Fruit fly (Drosophila melanogaster) whole organism, embryonic: ENCODE results near the gene Gmppb.

Experiments used
- BEAF-32 ChIP-seq: fragments of 200-800 bp; sonication (Bioruptor generic); optimal IDR thresholded peaks from 3 replicates; lab custom pipeline; 2017; ENCODE audit warnings: missing biosample characterization, missing genetic modification characterization, mild to moderate bottlenecking, moderate library complexity, missing genetic modification reagents
- CG10431 ChIP-seq: fragments of 200-800 bp; sonication (Bioruptor generic); optimal IDR thresholded peaks from 3 replicates; lab custom pipeline; 2018; ENCODE audit warnings: missing biosample characterization, mild to moderate bottlenecking, missing genetic modification characterization
- CG12299 ChIP-seq: fragments of 200-800 bp; sonication (Bioruptor generic); optimal IDR thresholded peaks from 2 replicates; lab custom pipeline; 2018; ENCODE audit warnings: missing biosample characterization, mild to moderate bottlenecking, missing genetic modification characterization
- CG14050 ChIP-seq: fragments of 200-800 bp; sonication (Bioruptor generic); IDR thresholded peaks from 3 replicates; pipeline ENCODE4 v1.3.6; 2022; ENCODE audit warnings: missing biosample characterization, missing genetic modification characterization
- CG15601 ChIP-seq: fragments of 200-800 bp; sonication (Bioruptor generic); optimal IDR thresholded peaks from 3 replicates; lab custom pipeline; 2019; ENCODE audit warnings: missing biosample characterization, mild to moderate bottlenecking, missing genetic modification characterization, moderate library complexity
- CG16813 ChIP-seq: fragments of 200-800 bp; sonication (Bioruptor generic); IDR thresholded peaks from 3 replicates; pipeline ENCODE4 v1.3.6; 2022; ENCODE audit warnings: missing biosample characterization, missing genetic modification characterization; ENCODE audit not compliant: partially characterized antibody
- CG1832 ChIP-seq: fragments of 200-800 bp; sonication (Bioruptor generic); optimal IDR thresholded peaks from 2 replicates; lab custom pipeline; 2017; ENCODE audit warnings: missing biosample characterization, mild to moderate bottlenecking, missing genetic modification characterization, inconsistent platforms
- CG18764 ChIP-seq: fragments of 200-800 bp; sonication (Bioruptor generic); optimal IDR thresholded peaks from 3 replicates; lab custom pipeline; 2016; ENCODE audit warnings: missing biosample characterization, missing genetic modification characterization
- CG31388 ChIP-seq: fragments of 200-800 bp; sonication (Bioruptor generic); optimal IDR thresholded peaks from 2 replicates; lab custom pipeline; 2016; ENCODE audit warnings: missing biosample characterization, missing genetic modification characterization
- CG3163 ChIP-seq: fragments of 200-800 bp; sonication (Bioruptor generic); optimal IDR thresholded peaks from 3 replicates; lab custom pipeline; 2016; ENCODE audit warnings: missing biosample characterization, missing genetic modification characterization
- CG3995 ChIP-seq: fragments of 200-800 bp; sonication (Bioruptor generic); optimal IDR thresholded peaks from 3 replicates; lab custom pipeline; 2016; ENCODE audit warnings: missing biosample characterization, missing genetic modification characterization
- CG4617 ChIP-seq: fragments of 200-800 bp; sonication (Bioruptor generic); optimal IDR thresholded peaks from 3 replicates; lab custom pipeline; 2016; ENCODE audit warnings: missing biosample characterization, missing genetic modification characterization, borderline replicate concordance
- CG5245 ChIP-seq: fragments of 200-800 bp; sonication (Bioruptor generic); optimal IDR thresholded peaks from 3 replicates; lab custom pipeline; 2016; ENCODE audit warnings: missing biosample characterization, missing genetic modification characterization
- CG6654 ChIP-seq: fragments of 200-800 bp; sonication (Bioruptor generic); optimal IDR thresholded peaks from 2 replicates; lab custom pipeline; 2017; ENCODE audit warnings: missing biosample characterization, mild to moderate bottlenecking, missing genetic modification characterization
- CG8281 ChIP-seq: fragments of 200-800 bp; sonication (Bioruptor generic); optimal IDR thresholded peaks from 2 replicates; lab custom pipeline; 2018; ENCODE audit warnings: missing biosample characterization, mild to moderate bottlenecking, missing genetic modification characterization, moderate library complexity
- CG8359 ChIP-seq: fragments of 200-800 bp; sonication (Bioruptor generic); optimal IDR thresholded peaks from 2 replicates; lab custom pipeline; 2017; ENCODE audit warnings: missing biosample characterization, mild to moderate bottlenecking, missing genetic modification characterization, borderline replicate concordance
- CG9609 ChIP-seq: fragments of 200-800 bp; sonication (Bioruptor generic); optimal IDR thresholded peaks from 3 replicates; lab custom pipeline; 2016; ENCODE audit warnings: missing biosample characterization, missing genetic modification characterization
- D19B ChIP-seq: fragments of 200-800 bp; sonication (Bioruptor generic); optimal IDR thresholded peaks from 2 replicates; lab custom pipeline; 2017; ENCODE audit warnings: missing biosample characterization, mild to moderate bottlenecking, missing genetic modification characterization
- Fer3 ChIP-seq: fragments of 200-800 bp; sonication (Bioruptor generic); optimal IDR thresholded peaks from 2 replicates; lab custom pipeline; 2018; ENCODE audit warnings: missing biosample characterization, mild to moderate bottlenecking, missing genetic modification characterization, moderate library complexity
- Hr51 ChIP-seq, 2 experiments: fragments of 200-800 bp; sonication (Bioruptor generic); optimal IDR thresholded peaks; 2 replicates in 1 of 2; 3 replicates in 1 of 2; lab custom pipeline; 2016 to 2018; ENCODE audit warnings: missing biosample characterization in 2 of 2, missing genetic modification characterization in 2 of 2, mild to moderate bottlenecking in 1 of 2, moderate library complexity in 1 of 2
- NfI ChIP-seq: fragments of 200-800 bp; sonication (Bioruptor generic); optimal IDR thresholded peaks from 3 replicates; lab custom pipeline; 2018; ENCODE audit warnings: missing biosample characterization, mild to moderate bottlenecking, missing genetic modification characterization, moderate library complexity
- Sry-β ChIP-seq: fragments of 200-800 bp; sonication (Bioruptor generic); optimal IDR thresholded peaks from 2 replicates; lab custom pipeline; 2018; ENCODE audit warnings: missing biosample characterization, mild to moderate bottlenecking, missing genetic modification characterization, moderate library complexity
- Sry-δ ChIP-seq: fragments of 200-800 bp; sonication (Bioruptor generic); optimal IDR thresholded peaks from 2 replicates; lab custom pipeline; 2016; ENCODE audit warnings: missing biosample characterization, missing genetic modification characterization
- Stat92E ChIP-seq, 3 experiments: fragments of >200 bp in 2 of 3; fragments of 200-800 bp in 1 of 3; sonication (Bioruptor generic) in 1 of 3; optimal IDR thresholded peaks; 2 replicates each; lab custom pipeline; 2017 to 2019; ENCODE audit warnings: missing biosample characterization in 3 of 3, missing genetic modification characterization in 3 of 3, mild to moderate bottlenecking in 1 of 3, moderate library complexity in 1 of 3
- cad ChIP-seq: fragments of >200 bp; optimal IDR thresholded peaks from 2 replicates; lab custom pipeline; 2017; ENCODE audit warnings: missing biosample characterization, missing genetic modification characterization
- cato ChIP-seq: fragments of 200-800 bp; sonication (Bioruptor generic); optimal IDR thresholded peaks from 2 replicates; lab custom pipeline; 2016; ENCODE audit warnings: missing biosample characterization, missing genetic modification characterization, borderline replicate concordance
- corto ChIP-seq: fragments of 200-800 bp; sonication (Bioruptor generic); optimal IDR thresholded peaks from 2 replicates; lab custom pipeline; 2016; ENCODE audit warnings: missing biosample characterization, mild to moderate bottlenecking, missing genetic modification characterization, moderate library complexity
- da ChIP-seq: fragments of 200-800 bp; sonication (Bioruptor generic); optimal IDR thresholded peaks from 2 replicates; lab custom pipeline; 2016; ENCODE audit warnings: missing biosample characterization, missing genetic modification characterization
- dimm ChIP-seq: fragments of 200-800 bp; sonication (Bioruptor generic); IDR thresholded peaks from 2 replicates; pipeline ENCODE4 v1.3.6; 2022; ENCODE audit warnings: missing biosample characterization, missing genetic modification characterization
- dysf ChIP-seq: fragments of 200-800 bp; sonication (Bioruptor generic); IDR thresholded peaks from 3 replicates; pipeline ENCODE4 v1.3.6; 2022; ENCODE audit warnings: missing biosample characterization, missing genetic modification characterization
- emc ChIP-seq: fragments of 200-800 bp; sonication (Bioruptor generic); optimal IDR thresholded peaks from 2 replicates; lab custom pipeline; 2016; ENCODE audit warnings: missing biosample characterization, missing genetic modification characterization
- gcm2 ChIP-seq: fragments of 200-800 bp; sonication (Bioruptor generic); optimal IDR thresholded peaks from 2 replicates; lab custom pipeline; 2016; ENCODE audit warnings: missing biosample characterization, missing genetic modification characterization
- grn ChIP-seq: fragments of 200-800 bp; sonication (Bioruptor generic); optimal IDR thresholded peaks from 3 replicates; lab custom pipeline; 2017; ENCODE audit warnings: missing biosample characterization, missing genetic modification characterization
- gro ChIP-seq: fragments of 200-800 bp; sonication (Bioruptor generic); optimal IDR thresholded peaks from 2 replicates; lab custom pipeline; 2016; ENCODE audit warnings: missing biosample characterization, missing genetic modification characterization
- h ChIP-seq: fragments of >200 bp; optimal IDR thresholded peaks from 2 replicates; lab custom pipeline; 2017
- ind ChIP-seq: fragments of 200-800 bp; sonication (Bioruptor generic); optimal IDR thresholded peaks from 3 replicates; lab custom pipeline; 2016; ENCODE audit warnings: missing biosample characterization, missing genetic modification characterization
- ken ChIP-seq: fragments of 200-800 bp; sonication (Bioruptor generic); IDR thresholded peaks from 3 replicates; pipeline ENCODE4 v1.3.6; 2022; ENCODE audit warnings: missing biosample characterization, missing genetic modification characterization
- nerfin-1 ChIP-seq: fragments of 200-800 bp; sonication (Bioruptor generic); optimal IDR thresholded peaks from 3 replicates; lab custom pipeline; 2019; ENCODE audit warnings: missing biosample characterization, mild to moderate bottlenecking, missing genetic modification characterization, moderate library complexity
- pita ChIP-seq: fragments of 200-800 bp; sonication (Bioruptor generic); optimal IDR thresholded peaks from 2 replicates; lab custom pipeline; 2017; ENCODE audit warnings: missing biosample characterization, mild to moderate bottlenecking, missing genetic modification characterization
- slp2 ChIP-seq: fragments of 200-800 bp; sonication (Bioruptor generic); optimal IDR thresholded peaks from 2 replicates; lab custom pipeline; 2016; ENCODE audit warnings: missing biosample characterization, missing genetic modification characterization
- sna ChIP-seq: fragments of 200-800 bp; sonication (Bioruptor generic); IDR thresholded peaks from 2 replicates; pipeline ENCODE4 v1.3.6; 2022; ENCODE audit warnings: missing biosample characterization, missing genetic modification characterization; ENCODE audit not compliant: partially characterized antibody
- so ChIP-seq: fragments of 200-800 bp; sonication (Bioruptor generic); IDR thresholded peaks from 3 replicates; pipeline ENCODE4 v1.3.6; 2022; ENCODE audit warnings: missing biosample characterization, missing genetic modification characterization
- tll ChIP-seq, 2 experiments: fragments of 200-800 bp in 1 of 2; fragments of >200 bp in 1 of 2; sonication (Bioruptor generic) in 1 of 2; optimal IDR thresholded peaks; 2 replicates each; lab custom pipeline; 2017 to 2019; ENCODE audit warnings: missing biosample characterization in 2 of 2, missing genetic modification characterization in 2 of 2, mild to moderate bottlenecking in 1 of 2, moderate library complexity in 1 of 2
- ttk ChIP-seq: fragments of 200-800 bp; sonication (Bioruptor generic); IDR thresholded peaks from 2 replicates; pipeline ENCODE4 v2.1.2; 2022; ENCODE audit warnings: missing biosample characterization, missing genetic modification characterization
- vnd ChIP-seq: fragments of 200-800 bp; sonication (Bioruptor generic); IDR thresholded peaks from 3 replicates; pipeline ENCODE4 v1.3.6; 2022; ENCODE audit warnings: missing biosample characterization, missing genetic modification characterization; ENCODE audit not compliant: partially characterized antibody
- wdn ChIP-seq: fragments of 200-800 bp; sonication (Bioruptor generic); IDR thresholded peaks from 2 replicates; pipeline ENCODE4 v1.3.6; 2022; ENCODE audit warnings: missing biosample characterization, missing genetic modification characterization

Gene Gmppb

DNA sequence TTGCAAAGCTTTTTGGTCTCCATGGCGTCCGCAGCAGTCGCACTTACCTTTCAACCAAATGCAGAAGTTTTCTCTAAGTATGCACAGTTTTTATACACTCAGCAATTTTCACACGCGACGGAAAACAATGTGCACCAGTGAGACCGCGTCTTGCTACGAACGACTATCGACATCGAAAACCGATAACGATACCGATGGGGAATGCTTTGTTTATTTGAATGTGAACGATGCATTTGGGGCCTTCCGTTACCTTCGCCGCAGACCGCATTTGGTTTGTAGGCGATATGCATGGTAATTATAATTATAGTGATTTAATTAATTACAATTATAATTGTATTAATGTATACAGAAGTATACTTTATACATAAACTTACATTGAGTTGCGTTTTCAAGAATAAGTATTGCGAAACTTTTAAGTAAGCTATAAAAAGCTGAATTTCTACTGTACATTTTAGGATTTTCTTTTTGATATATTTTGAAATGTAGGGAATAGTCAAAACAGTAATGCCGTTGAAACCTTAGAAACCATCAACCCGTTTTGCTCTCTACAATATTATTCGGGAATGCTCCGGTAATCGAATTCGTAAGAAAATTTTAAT is 791 bp downstream of the Gmppb start, which contains the start of the genes Hus1-like and ctrip (continued):
- TF ChIP-seq CG3995 (GFP tag; lab: Kevin White, UChicago) = peak; percentile 54
- TF ChIP-seq Sry-δ (GFP tag; lab: Kevin White, UChicago) = peak; percentile 53

DNA sequence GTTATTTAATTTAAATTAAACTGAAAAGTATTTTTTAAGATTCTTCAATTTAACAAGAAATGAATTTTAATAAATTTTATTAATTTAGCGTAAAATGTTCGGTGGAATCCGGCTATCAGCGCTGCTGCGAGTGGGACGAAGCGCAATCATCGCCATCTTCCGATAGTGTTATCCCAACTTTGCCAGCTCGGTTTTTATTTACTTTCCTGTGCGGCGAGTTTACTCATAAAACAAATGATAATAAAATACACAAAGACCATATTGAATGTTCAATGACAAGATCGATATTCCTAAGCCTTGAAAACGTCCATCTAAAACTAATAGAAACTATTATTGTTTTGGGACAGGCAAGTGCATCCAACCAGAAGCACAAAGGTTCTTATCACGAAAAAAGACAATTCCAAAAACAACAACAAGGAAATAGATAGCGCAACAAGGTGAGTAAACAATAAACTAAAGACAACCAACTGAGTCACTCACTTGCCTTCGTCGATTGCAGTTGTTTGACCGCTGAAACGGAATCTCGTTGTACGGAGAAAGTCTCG is 2.0 kb downstream of the Gmppb start:
- peak; percentile 6 for TF ChIP-seq CG9609 (GFP tag; lab: Kevin White, UChicago)
- TF ChIP-seq CG6654 (GFP tag; lab: Kevin White, UChicago) = no peak
- no peak for TF ChIP-seq CG31388 (GFP tag; lab: Kevin White, UChicago)
- peak in 1 of 2 experiments; percentile 35 for TF ChIP-seq Hr51 (GFP tag; optimal IDR thresholded peaks at IDR 0.05; lab: Kevin White, UChicago)
- TF ChIP-seq CG8359 = peak; percentile 64
- TF ChIP-seq ken (GFP tag; lab: Robert Waterston, UW) = peak; percentile 67; the same call in 2 of the 3 replicates
- TF ChIP-seq wdn (GFP tag; lab: Robert Waterston, UW) = no peak
- TF ChIP-seq nerfin-1 (tag; lab: Kevin White, UChicago) = peak; percentile 84
- peak; percentile 7 for TF ChIP-seq CG5245
- no peak for TF ChIP-seq emc (GFP tag; lab: Kevin White, UChicago)
- TF ChIP-seq tll (GFP tag; optimal IDR thresholded peaks at IDR 0.05; lab: Kevin White, UChicago) = peak in 1 of 2 experiments; percentile 64
- TF ChIP-seq ttk (GFP tag; lab: Robert Waterston, UW) = no peak
- no peak for TF ChIP-seq CG14050 (GFP tag; lab: Robert Waterston, UW)
- TF ChIP-seq gcm2 = no peak
- TF ChIP-seq CG18764 (GFP tag; lab: Kevin White, UChicago) = peak; percentile 55
- peak; percentile 46; the same call in 2 of the 3 replicates for TF ChIP-seq vnd
- TF ChIP-seq CG4617 (GFP tag; lab: Kevin White, UChicago) = peak; percentile 41
- TF ChIP-seq Sry-β (GFP tag; lab: Kevin White, UChicago) = peak; percentile 59
- peak; percentile 30 for TF ChIP-seq ind (GFP tag; lab: Kevin White, UChicago)
- peak in 1 of 3 experiments; percentile 29 for TF ChIP-seq Stat92E (GFP tag; optimal IDR thresholded peaks at IDR 0.05; lab: Kevin White, UChicago)
- no peak for TF ChIP-seq cad (GFP tag; lab: Kevin White, UChicago)
- peak; percentile 50 for TF ChIP-seq Fer3 (tag; lab: Kevin White, UChicago)
- peak; percentile 44 for TF ChIP-seq CG3163 (GFP tag; lab: Kevin White, UChicago)
- TF ChIP-seq D19B = no peak
- no peak for TF ChIP-seq h (lab: Kevin White, UChicago)
- TF ChIP-seq CG15601 (tag; lab: Kevin White, UChicago) = peak; percentile 91
- no peak for TF ChIP-seq gro (GFP tag; lab: Kevin White, UChicago)
- no peak for TF ChIP-seq slp2
- no peak for TF ChIP-seq pita (GFP tag; lab: Kevin White, UChicago)
- no peak; the same call in 1 of the 2 replicates for TF ChIP-seq sna (GFP tag; lab: Robert Waterston, UW)
- peak; percentile 1 for TF ChIP-seq cato
- peak; percentile 54; the same call in 2 of the 3 replicates for TF ChIP-seq so (GFP tag; lab: Robert Waterston, UW)
- TF ChIP-seq dysf (GFP tag; lab: Robert Waterston, UW) = peak; percentile 63; the same call in 2 of the 3 replicates
- TF ChIP-seq BEAF-32 (GFP tag; lab: Kevin White, UChicago) = peak; percentile 79
- TF ChIP-seq CG12299 (tag; lab: Kevin White, UChicago) = peak; percentile 54
- peak; percentile 51 for TF ChIP-seq grn (GFP tag; lab: Kevin White, UChicago)
- TF ChIP-seq CG10431 = peak; percentile 84
- no peak for TF ChIP-seq CG1832
- TF ChIP-seq dimm (GFP tag; lab: Robert Waterston, UW) = no peak
- TF ChIP-seq corto (GFP tag; lab: Kevin White, UChicago) = no peak
- peak; percentile 79 for TF ChIP-seq CG16813 (GFP tag; lab: Robert Waterston, UW)
- peak; percentile 42 for TF ChIP-seq CG8281 (tag; lab: Kevin White, UChicago)
- no peak for TF ChIP-seq da
- TF ChIP-seq NfI (GFP tag; lab: Kevin White, UChicago) = peak; percentile 33
